Worm (Caenorhabditis elegans) whole organism, late embryonic: Measurements from ENCODE around the gene str-221.

Experiments
- ama-1 ChIP-seq: fragments of 150-350 bp; optimal IDR thresholded peaks from 2 replicates; lab custom pipeline; 2014
- fkh-10 ChIP-seq: fragments of 150-350 bp; optimal IDR thresholded peaks from 2 replicates; lab custom pipeline; 2014; ENCODE audit warnings: missing biosample characterization, missing genetic modification reagents, missing genetic modification characterization
- gmeb-2 ChIP-seq: sonication (generic microtip); optimal IDR thresholded peaks from 2 replicates; lab custom pipeline; 2016; ENCODE audit warnings: missing genetic modification characterization, inconsistent platforms, missing compliant biosample characterization
- lim-6 ChIP-seq: sonication (generic microtip); optimal IDR thresholded peaks from 2 replicates; lab custom pipeline; 2016; ENCODE audit warnings: missing genetic modification characterization, missing compliant biosample characterization
- nhr-11 ChIP-seq: fragments of 150-350 bp; optimal IDR thresholded peaks from 2 replicates; lab custom pipeline; 2014; ENCODE audit warnings: missing biosample characterization, missing genetic modification characterization
- nhr-232 ChIP-seq: sonication (generic microtip); optimal IDR thresholded peaks from 2 replicates; lab custom pipeline; 2016; ENCODE audit warnings: missing genetic modification characterization, missing compliant biosample characterization
- pag-3 ChIP-seq: sonication (generic microtip); optimal IDR thresholded peaks from 2 replicates; lab custom pipeline; 2016; ENCODE audit warnings: missing compliant biosample characterization, missing genetic modification characterization, borderline replicate concordance
- pha-2 ChIP-seq: sonication (generic microtip); optimal IDR thresholded peaks from 2 replicates; lab custom pipeline; 2017; ENCODE audit warnings: mild to moderate bottlenecking, missing genetic modification characterization, missing compliant biosample characterization
- pha-4 ChIP-seq: fragments of 150-350 bp; optimal IDR thresholded peaks from 2 replicates; lab custom pipeline; 2018; ENCODE audit warnings: missing biosample characterization, missing genetic modification reagents, missing genetic modification characterization
- unc-3 ChIP-seq, 2 experiments: fragments of 200-800 bp in 1 of 2; sonication (Bioruptor generic) in 1 of 2; sonication (generic microtip) in 1 of 2; conservative IDR thresholded peaks in 1 of 2; optimal IDR thresholded peaks in 1 of 2; 2 replicates each; pipeline versions ENCODE4 v1.3.6 to Lab custom; 2016 to 2022; ENCODE audit warnings: missing compliant biosample characterization in 2 of 2, missing genetic modification characterization in 2 of 2, missing genetic modification reagents in 1 of 2

DNA sequence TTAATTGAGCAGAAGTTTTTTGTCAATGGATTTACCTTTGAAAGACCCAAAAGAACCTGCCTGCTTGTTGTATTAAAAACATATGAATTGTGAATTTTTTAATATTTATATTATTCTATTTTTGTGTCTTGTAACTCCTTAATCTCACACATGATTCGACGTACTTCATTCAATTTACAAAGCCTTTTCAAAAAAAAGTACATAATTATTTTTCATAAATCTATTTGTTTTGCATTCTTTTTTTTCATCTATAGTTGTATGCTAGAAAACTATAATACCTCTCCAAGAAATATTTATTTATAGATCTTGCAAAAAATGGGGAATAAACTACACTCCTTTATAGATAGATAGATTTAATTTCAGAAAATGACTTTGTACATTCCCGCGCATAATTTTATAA, 21.3 kb upstream of the str-221 start, which contains the start of gene nhr-179:
- TF ChIP-seq ama-1 (no peak), lim-6 (no peak), nhr-232 (tag; lab: Kevin White, UChicago) (no peak), pha-4 (no peak), pha-2 (tag; lab: Kevin White, UChicago) (no peak), unc-3 (GFP tag; conservative IDR thresholded peaks at IDR 0.05; lab: Robert Waterston, UW) (no peak), unc-3 (tag; optimal IDR thresholded peaks at IDR 0.05; lab: Kevin White, UChicago) (no peak), nhr-11 (no peak), gmeb-2 (tag; lab: Kevin White, UChicago) (no peak), pag-3 (tag; lab: Kevin White, UChicago) (no peak), fkh-10 (GFP tag; lab: Kevin White, UChicago) (no peak)
